Fruit fly (Drosophila melanogaster): Measurements from ENCODE around the gene Med.
A peak's percentile ranks its signal among the peaks of the same experiment; 100 is the strongest.

The Med gene

DNA sequence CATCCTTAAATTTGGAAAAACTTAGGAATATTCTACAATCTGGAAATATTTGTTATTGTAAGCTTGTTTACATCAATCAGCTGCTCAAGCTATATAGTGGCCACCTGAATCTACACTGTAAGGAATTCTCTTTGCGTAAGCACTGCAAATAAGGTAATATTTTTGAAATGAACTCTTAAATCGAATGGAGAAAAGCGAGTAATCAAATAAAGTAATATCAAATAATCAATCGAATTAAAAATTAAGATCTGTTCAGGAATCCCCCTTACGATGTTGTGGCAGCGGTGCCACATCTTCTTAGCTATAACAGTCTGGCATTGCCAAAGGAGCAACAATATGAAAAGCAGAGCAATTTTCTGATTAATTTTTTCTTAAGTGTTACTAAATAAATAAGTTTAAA lies 5.2 kb downstream of the Med start, which contains the start of the genes Mnat9 and CG1792 (continued):
- TF ChIP-seq CG9797 (GFP tag; optimal IDR thresholded peaks at IDR 0.05) (peak; percentile 45), ase (GFP tag; IDR thresholded peaks at IDR 0.05) (peak; percentile 99), BEAF-32 (GFP tag; optimal IDR thresholded peaks at IDR 0.05) (peak; percentile 53), CG11696 (GFP tag; IDR thresholded peaks at IDR 0.05) (peak; percentile 97), CG12071 (GFP tag; optimal IDR thresholded peaks at IDR 0.05) (peak; percentile 98), CG11723 (GFP tag; optimal IDR thresholded peaks at IDR 0.05) (peak; percentile 93), Six4 (GFP tag; optimal IDR thresholded peaks at IDR 0.05) (peak; percentile 98), CG14667 (GFP tag; IDR thresholded peaks at IDR 0.05) (peak; percentile 99), Lpt (GFP tag; optimal IDR thresholded peaks at IDR 0.05) (no peak), gem (tag; optimal IDR thresholded peaks at IDR 0.05) (peak; percentile 99), sisA (GFP tag; IDR thresholded peaks at IDR 0.05) (peak; percentile 99), MBD-R2 (GFP tag; IDR thresholded peaks at IDR 0.05) (peak; percentile 100), sim (GFP tag; IDR thresholded peaks at IDR 0.05) (peak; percentile 97), CG30431 (GFP tag; optimal IDR thresholded peaks at IDR 0.05) (peak; percentile 98), ems (GFP tag; optimal IDR thresholded peaks at IDR 0.05) (peak; percentile 96), CG2875 (GFP tag; optimal IDR thresholded peaks at IDR 0.05) (peak; percentile 95), unpg (GFP tag; optimal IDR thresholded peaks at IDR 0.05) (peak; percentile 98), salm (tag; optimal IDR thresholded peaks at IDR 0.05) (peak; percentile 94), btn (GFP tag; optimal IDR thresholded peaks at IDR 0.05) (peak; percentile 95), tna (GFP tag; IDR thresholded peaks at IDR 0.05; ENCODE audit: partially characterized antibody) (no peak), Dp (GFP tag; optimal IDR thresholded peaks at IDR 0.05) (peak; percentile 47), Oli (tag; optimal IDR thresholded peaks at IDR 0.05) (peak; percentile 97), Rx (GFP tag; IDR thresholded peaks at IDR 0.05) (peak; percentile 99), nerfin-2 (GFP tag; IDR thresholded peaks at IDR 0.05; ENCODE audit: partially characterized antibody) (no peak), TFAM (GFP tag; optimal IDR thresholded peaks at IDR 0.05) (peak; percentile 92), pfk (GFP tag; optimal IDR thresholded peaks at IDR 0.05) (peak; percentile 62), kni (GFP tag; optimal IDR thresholded peaks at IDR 0.05) (peak; percentile 73), twi (tag; optimal IDR thresholded peaks at IDR 0.05) (peak; percentile 94), bigmax (GFP tag; optimal IDR thresholded peaks at IDR 0.05) (peak; percentile 78), trem (tag; optimal IDR thresholded peaks at IDR 0.05) (peak; percentile 96), CG42726 (GFP tag; IDR thresholded peaks at IDR 0.05; ENCODE audit: partially characterized antibody) (no peak), Stat92E (GFP tag; optimal IDR thresholded peaks at IDR 0.05) (peak in 1 of 3 experiments; percentile 77), Poxn (GFP tag; IDR thresholded peaks at IDR 0.05) (peak; percentile 96), lilli (GFP tag; optimal IDR thresholded peaks at IDR 0.05) (peak; percentile 99), en (GFP tag; optimal IDR thresholded peaks at IDR 0.05) (peak; percentile 98), CG1529 (GFP tag; optimal IDR thresholded peaks at IDR 0.05) (peak; percentile 95), Sox100B (GFP tag; optimal IDR thresholded peaks at IDR 0.05) (peak; percentile 93), NK7.1 (GFP tag; optimal IDR thresholded peaks at IDR 0.05) (peak; percentile 96), BtbVII (GFP tag; optimal IDR thresholded peaks at IDR 0.05) (peak; percentile 96), nom (GFP tag; optimal IDR thresholded peaks at IDR 0.05) (peak; percentile 91), CG14710 (tag; optimal IDR thresholded peaks at IDR 0.05) (peak; percentile 97), CG2678 (tag; optimal IDR thresholded peaks at IDR 0.05) (peak; percentile 98), Side (GFP tag; optimal IDR thresholded peaks at IDR 0.05) (peak; percentile 97), D19B (GFP tag; optimal IDR thresholded peaks at IDR 0.05) (peak; percentile 93), Dll (GFP tag; IDR thresholded peaks at IDR 0.05; ENCODE audit: partially characterized antibody) (0 out of 4 replicates have a peak, but pooled peaks have one; percentile 37), CG16815 (GFP tag; optimal IDR thresholded peaks at IDR 0.05) (peak; percentile 98), CG1647 (GFP tag; optimal IDR thresholded peaks at IDR 0.05) (peak; percentile 99), toy (GFP tag; IDR thresholded peaks at IDR 0.05) (peak; percentile 98), ken (GFP tag; IDR thresholded peaks at IDR 0.05) (peak; percentile 99), vfl (GFP tag; optimal IDR thresholded peaks at IDR 0.05) (peak; percentile 99)
